Worm (Caenorhabditis elegans) whole organism, L4 larva: ENCODE data around the gene bcas-2.

Experiments used
- D1046.2 ChIP-seq: fragments of 200-800 bp; sonication (Bioruptor generic); IDR thresholded peaks from 2 replicates; pipeline ENCODE4 v1.3.6; 2022; ENCODE audit warnings: missing genetic modification characterization, missing compliant biosample characterization
- F26F4.8 ChIP-seq: fragments of 200-800 bp; sonication (Bioruptor generic); conservative IDR thresholded peaks from 2 replicates; pipeline ENCODE4 v1.3.6; 2022; ENCODE audit warnings: missing genetic modification characterization, missing compliant biosample characterization
- F49E8.2 ChIP-seq: sonication (generic microtip); optimal IDR thresholded peaks from 2 replicates; lab custom pipeline; 2016; ENCODE audit warnings: missing compliant biosample characterization, mild to moderate bottlenecking, missing genetic modification characterization, borderline replicate concordance
- T20F7.1 ChIP-seq: fragments of 200-800 bp; sonication (Bioruptor generic); optimal IDR thresholded peaks from 2 replicates; lab custom pipeline; 2018; ENCODE audit warnings: mild to moderate bottlenecking, missing genetic modification characterization, missing compliant biosample characterization
- Y48G9A.11 ChIP-seq: fragments of 200-800 bp; sonication (Bioruptor generic); IDR thresholded peaks from 2 replicates; pipeline ENCODE4 v1.3.6; 2022; ENCODE audit warnings: missing genetic modification reagents, missing genetic modification characterization, missing compliant biosample characterization
- Y75B8A.6 ChIP-seq: fragments of 200-800 bp; sonication (Bioruptor generic); IDR thresholded peaks from 2 replicates; pipeline ENCODE4 v1.3.6; 2022; ENCODE audit warnings: missing genetic modification reagents, missing genetic modification characterization, missing compliant biosample characterization
- aly-2 ChIP-seq: sonication (generic microtip); optimal IDR thresholded peaks from 2 replicates; lab custom pipeline; 2018; ENCODE audit warnings: missing biosample characterization, missing genetic modification characterization
- ama-1 ChIP-seq: fragments of 150-350 bp; optimal IDR thresholded peaks from 2 replicates; lab custom pipeline; 2014; ENCODE audit warnings: inconsistent platforms, mixed read lengths
- ceh-20 ChIP-seq: fragments of 200-800 bp; sonication (Bioruptor generic); IDR thresholded peaks from 2 replicates; pipeline ENCODE4 v1.3.6; 2022; ENCODE audit warnings: missing genetic modification reagents, missing genetic modification characterization, missing compliant biosample characterization
- cey-2 ChIP-seq: sonication (generic microtip); optimal IDR thresholded peaks from 3 replicates; lab custom pipeline; 2017; ENCODE audit warnings: missing genetic modification characterization, mild to moderate bottlenecking, missing compliant biosample characterization, antibody characterized with exemption, borderline replicate concordance; ENCODE audit not compliant: insufficient read depth
- ctbp-1 ChIP-seq: fragments of 200-800 bp; sonication (Bioruptor generic); IDR thresholded peaks from 2 replicates; pipeline ENCODE4 v1.3.6; 2022; ENCODE audit warnings: missing genetic modification reagents, missing genetic modification characterization, missing compliant biosample characterization
- daf-16 ChIP-seq, 3 experiments: sonication (generic microtip); optimal IDR thresholded peaks; 2 replicates each; lab custom pipeline; 2016 to 2017; ENCODE audit warnings: missing genetic modification characterization in 3 of 3, missing genetic modification reagents in 3 of 3, mild to moderate bottlenecking in 2 of 3, missing compliant biosample characterization in 2 of 3, missing biosample characterization in 1 of 3, moderate library complexity in 1 of 3
- daf-19 ChIP-seq: fragments of 200-800 bp; sonication (Bioruptor generic); conservative IDR thresholded peaks from 2 replicates; pipeline ENCODE4 v1.3.6; 2022; ENCODE audit warnings: missing genetic modification characterization, missing compliant biosample characterization
- daf-8 ChIP-seq: fragments of 200-800 bp; sonication (Bioruptor generic); IDR thresholded peaks from 2 replicates; pipeline ENCODE4 v1.3.6; 2022; ENCODE audit warnings: missing genetic modification characterization, missing compliant biosample characterization
- dmd-9 ChIP-seq: fragments of 200-800 bp; sonication (Bioruptor generic); IDR thresholded peaks from 2 replicates; pipeline ENCODE4 v1.3.6; 2022; ENCODE audit warnings: missing genetic modification reagents, missing genetic modification characterization, missing compliant biosample characterization
- duxl-1 ChIP-seq: sonication (generic microtip); optimal IDR thresholded peaks from 2 replicates; lab custom pipeline; 2016; ENCODE audit warnings: mild to moderate bottlenecking, missing genetic modification characterization, moderate library complexity, missing compliant biosample characterization; ENCODE audit not compliant: poor library complexity
- dve-1 ChIP-seq: sonication (generic microtip); optimal IDR thresholded peaks from 2 replicates; lab custom pipeline; 2017; ENCODE audit warnings: antibody characterized with exemption, mild to moderate bottlenecking, missing genetic modification characterization, missing compliant biosample characterization; ENCODE audit not compliant: insufficient read depth
- egl-27 ChIP-seq: sonication (generic microtip); optimal IDR thresholded peaks from 3 replicates; lab custom pipeline; 2017; ENCODE audit warnings: missing biosample characterization, missing genetic modification reagents, missing genetic modification characterization
- gei-8 ChIP-seq: fragments of 200-800 bp; sonication (Bioruptor generic); optimal IDR thresholded peaks from 2 replicates; lab custom pipeline; 2018; ENCODE audit warnings: mild to moderate bottlenecking, missing genetic modification characterization, missing compliant biosample characterization
- hlh-11 ChIP-seq: fragments of 200-800 bp; sonication (Bioruptor generic); optimal IDR thresholded peaks from 2 replicates; lab custom pipeline; 2018; ENCODE audit warnings: mild to moderate bottlenecking, missing genetic modification characterization, missing compliant biosample characterization
- hmg-1.1 ChIP-seq: fragments of 200-800 bp; sonication (Bioruptor generic); IDR thresholded peaks from 2 replicates; pipeline ENCODE4 v1.3.6; 2022; ENCODE audit warnings: missing genetic modification reagents, missing genetic modification characterization, missing compliant biosample characterization
- jun-1 ChIP-seq: fragments of 150-350 bp; optimal IDR thresholded peaks from 2 replicates; lab custom pipeline; 2014; ENCODE audit warnings: missing biosample characterization, missing genetic modification reagents, missing genetic modification characterization
- lim-7 ChIP-seq: fragments of 200-800 bp; sonication (Bioruptor generic); IDR thresholded peaks from 2 replicates; pipeline ENCODE4 v1.3.6; 2022; ENCODE audit warnings: missing genetic modification characterization, missing compliant biosample characterization
- lin-13 ChIP-seq: fragments of 150-350 bp; optimal IDR thresholded peaks from 2 replicates; lab custom pipeline; 2014; ENCODE audit warnings: missing biosample characterization, missing genetic modification reagents, missing genetic modification characterization
- lin-38 ChIP-seq: fragments of 200-800 bp; sonication (Bioruptor generic); IDR thresholded peaks from 2 replicates; pipeline ENCODE4 v1.3.6; 2022; ENCODE audit warnings: missing genetic modification reagents, missing genetic modification characterization, missing compliant biosample characterization
- lin-39 ChIP-seq: fragments of 150-350 bp; optimal IDR thresholded peaks from 2 replicates; lab custom pipeline; 2014; ENCODE audit warnings: missing biosample characterization, missing genetic modification reagents, missing genetic modification characterization
- lir-3 ChIP-seq: sonication (generic microtip); optimal IDR thresholded peaks from 2 replicates; lab custom pipeline; 2016; ENCODE audit warnings: mild to moderate bottlenecking, missing genetic modification characterization, missing compliant biosample characterization
- lsy-2 ChIP-seq, 2 experiments: fragments of 150-350 bp in 1 of 2; sonication (generic microtip) in 1 of 2; optimal IDR thresholded peaks; 2 replicates each; lab custom pipeline; 2014 to 2017; ENCODE audit warnings: missing biosample characterization in 2 of 2, missing genetic modification characterization in 2 of 2
- mdl-1 ChIP-seq, 2 experiments: fragments of 150-350 bp in 1 of 2; sonication (generic microtip) in 1 of 2; optimal IDR thresholded peaks; 2 replicates each; lab custom pipeline; 2014 to 2017; ENCODE audit warnings: missing biosample characterization in 2 of 2, missing genetic modification characterization in 2 of 2
- mep-1 ChIP-seq: fragments of 150-350 bp; sonication (generic microtip); optimal IDR thresholded peaks from 3 replicates; lab custom pipeline; 2014; ENCODE audit warnings: missing biosample characterization, missing genetic modification characterization
- mxl-3 ChIP-seq: fragments of 200-800 bp; sonication (Bioruptor generic); optimal IDR thresholded peaks from 2 replicates; lab custom pipeline; 2018; ENCODE audit warnings: mild to moderate bottlenecking, missing genetic modification characterization, missing compliant biosample characterization
- nhr-11 ChIP-seq: fragments of 150-350 bp; optimal IDR thresholded peaks from 2 replicates; lab custom pipeline; 2014; ENCODE audit warnings: missing biosample characterization, missing genetic modification characterization
- nhr-237 ChIP-seq: sonication (generic microtip); optimal IDR thresholded peaks from 2 replicates; lab custom pipeline; 2017; ENCODE audit warnings: missing biosample characterization, missing genetic modification characterization
- nhr-25 ChIP-seq: sonication (generic microtip); optimal IDR thresholded peaks from 2 replicates; lab custom pipeline; 2017; ENCODE audit warnings: missing genetic modification characterization, mild to moderate bottlenecking, missing compliant biosample characterization, antibody characterized with exemption, moderate library complexity, borderline replicate concordance; ENCODE audit not compliant: insufficient read depth
- nhr-28 ChIP-seq: fragments of 150-350 bp; optimal IDR thresholded peaks from 2 replicates; lab custom pipeline; 2014; ENCODE audit warnings: missing biosample characterization, missing genetic modification characterization
- nhr-48 ChIP-seq: sonication (generic microtip); optimal IDR thresholded peaks from 2 replicates; lab custom pipeline; 2016; ENCODE audit warnings: mild to moderate bottlenecking, missing genetic modification characterization, missing compliant biosample characterization
- nhr-6 ChIP-seq: fragments of 150-350 bp; optimal IDR thresholded peaks from 2 replicates; lab custom pipeline; 2014; ENCODE audit warnings: missing biosample characterization, missing genetic modification characterization
- nhr-77 ChIP-seq: fragments of 150-350 bp; optimal IDR thresholded peaks from 2 replicates; lab custom pipeline; 2014; ENCODE audit warnings: missing biosample characterization, missing genetic modification characterization
- php-3 ChIP-seq: fragments of 200-800 bp; sonication (Bioruptor generic); IDR thresholded peaks from 2 replicates; pipeline ENCODE4 v1.3.6; 2022; ENCODE audit warnings: missing genetic modification reagents, missing genetic modification characterization, missing compliant biosample characterization
- sdz-12 ChIP-seq: fragments of 200-800 bp; sonication (Bioruptor generic); optimal IDR thresholded peaks from 2 replicates; lab custom pipeline; 2018; ENCODE audit warnings: mild to moderate bottlenecking, missing genetic modification characterization, missing compliant biosample characterization
- spr-3 ChIP-seq: fragments of 200-800 bp; sonication (Bioruptor generic); optimal IDR thresholded peaks from 2 replicates; lab custom pipeline; 2018; ENCODE audit warnings: mild to moderate bottlenecking, missing genetic modification characterization, missing compliant biosample characterization
- unc-130 ChIP-seq: sonication (generic microtip); optimal IDR thresholded peaks from 2 replicates; lab custom pipeline; 2016; ENCODE audit warnings: missing genetic modification reagents, missing genetic modification characterization, missing compliant biosample characterization
- unc-62 ChIP-seq, 3 experiments: fragments of 150-350 bp in 1 of 3; sonication (generic microtip); optimal IDR thresholded peaks in 2 of 3; peaks in 1 of 3; 1 replicate in 1 of 3; 2 replicates in 2 of 3; lab custom pipeline; 2014 to 2017; ENCODE audit warnings: missing biosample characterization in 3 of 3, missing genetic modification characterization in 3 of 3, missing genetic modification reagents in 3 of 3, missing genotype in 1 of 3
- ztf-7 ChIP-seq: fragments of 150-350 bp; optimal IDR thresholded peaks from 2 replicates; lab custom pipeline; 2014; ENCODE audit warnings: missing biosample characterization, missing genetic modification characterization

Gene bcas-2

DNA sequence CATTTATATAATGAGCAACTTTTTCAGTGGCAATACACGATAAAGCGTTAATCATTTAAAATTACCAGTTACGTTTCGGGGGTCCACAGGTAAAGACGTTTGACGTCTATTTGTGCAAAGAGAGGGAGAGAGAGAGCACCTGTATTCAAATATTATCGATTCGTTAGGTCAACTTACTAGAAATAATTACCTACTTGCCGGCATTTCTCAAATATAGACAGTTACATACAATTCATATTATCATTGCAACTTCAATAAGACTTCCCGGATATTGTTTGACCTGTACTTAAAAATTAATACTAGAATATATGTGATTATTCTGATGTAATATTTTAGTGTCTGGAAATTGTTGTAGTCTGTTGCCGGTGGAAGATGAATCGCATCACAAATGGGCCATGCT is 40.3 kb upstream of the bcas-2 start, which contains the start of gene gadr-3:
Gene gadr-3 (minus strand): TSS at position 101 of the 400 bp plus-strand sequence.
- TF ChIP-seq sdz-12 (GFP tag; lab: Kevin White, UChicago) (no peak), ceh-20 (GFP tag; lab: Robert Waterston, UW) (no peak), unc-62 (GFP tag; optimal IDR thresholded peaks at IDR 0.05 in 1 of 2; lab: Kevin White, UChicago) (peak in 1 of 2 experiments; percentile 46), unc-62 (tag; optimal IDR thresholded peaks at IDR 0.05; lab: Kevin White, UChicago) (no peak), lir-3 (no peak), jun-1 (tag; lab: Kevin White, UChicago) (no peak), gei-8 (GFP tag; lab: Kevin White, UChicago) (no peak), F26F4.8 (GFP tag; lab: Robert Waterston, UW) (no peak), spr-3 (GFP tag; lab: Kevin White, UChicago) (no peak)

DNA sequence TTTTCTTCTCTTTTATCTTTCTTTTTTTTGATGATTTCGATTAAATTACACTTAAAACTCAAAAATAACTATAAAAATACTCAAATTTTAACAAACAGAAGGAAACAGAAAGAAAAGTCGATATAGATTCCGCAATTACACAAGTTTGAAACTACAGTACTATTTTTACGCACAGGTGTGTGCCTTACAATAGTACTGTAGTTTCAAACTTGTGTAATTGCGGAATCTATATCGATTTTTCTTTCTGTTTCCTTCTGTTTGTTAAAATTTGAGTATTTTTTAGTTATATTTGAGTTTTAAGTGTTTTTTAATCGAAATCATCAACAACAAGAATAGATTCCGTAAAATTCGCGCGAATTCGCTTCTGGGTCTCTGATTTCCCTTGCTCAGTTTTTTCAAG is 37.4 kb upstream of the bcas-2 start:
- TF ChIP-seq lin-38 (GFP tag; lab: Robert Waterston, UW), result peak; percentile 46; the same call in 1 of the 2 replicates
- TF ChIP-seq cey-2, result no peak
- no peak for TF ChIP-seq duxl-1 (tag; lab: Kevin White, UChicago)
- TF ChIP-seq nhr-237 (tag; lab: Kevin White, UChicago), result no peak
- TF ChIP-seq Y48G9A.11 (GFP tag; lab: Robert Waterston, UW), result peak; percentile 45; the same call in 1 of the 2 replicates
- no peak for TF ChIP-seq mep-1
- TF ChIP-seq mxl-3 (GFP tag; lab: Kevin White, UChicago), result no peak
- TF ChIP-seq daf-8 (GFP tag; lab: Robert Waterston, UW), result no peak
- TF ChIP-seq mdl-1 (tag; optimal IDR thresholded peaks at IDR 0.05; lab: Kevin White, UChicago), result no peak
- no peak for TF ChIP-seq Y75B8A.6 (GFP tag; lab: Robert Waterston, UW)
- no peak for TF ChIP-seq dmd-9 (GFP tag; lab: Robert Waterston, UW)

DNA sequence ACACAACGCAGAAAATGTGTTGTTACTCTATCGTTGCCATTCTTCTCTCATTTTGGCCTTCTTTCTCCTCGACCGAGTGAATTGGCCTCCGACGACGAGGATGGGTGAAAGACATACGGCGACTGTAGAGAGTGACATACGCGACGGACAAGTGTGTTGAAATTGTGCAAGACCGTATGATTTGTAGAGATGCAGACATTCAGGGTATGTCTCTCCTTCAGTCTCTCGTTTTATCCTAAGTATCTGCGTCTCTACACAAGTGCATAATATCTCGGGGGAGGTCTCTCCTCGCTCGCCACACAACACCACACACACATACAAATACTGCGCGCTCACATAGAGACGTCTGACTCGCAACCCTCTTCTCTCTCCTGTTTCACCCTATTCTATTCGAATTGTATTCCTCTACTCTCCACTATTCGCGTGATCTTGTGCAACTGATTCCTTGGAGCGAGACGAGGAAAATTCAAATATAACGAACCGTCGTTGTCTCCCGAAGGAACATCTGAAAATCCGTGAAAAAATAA is 34.5 kb upstream of the bcas-2 start, which contains the start of gene hmg-1.2:
Gene hmg-1.2 (plus strand): TSS at position 311 of the 527 bp plus-strand sequence.
- TF ChIP-seq nhr-48 (tag; lab: Kevin White, UChicago) (peak; percentile 68), ctbp-1 (peak; percentile 63; the same call in 1 of the 2 replicates), gei-8 (GFP tag; lab: Kevin White, UChicago) (peak; percentile 30), jun-1 (tag; lab: Kevin White, UChicago) (peak; percentile 60), D1046.2 (GFP tag; lab: Robert Waterston, UW) (no peak), mxl-3 (GFP tag; lab: Kevin White, UChicago) (peak; percentile 74), nhr-237 (tag; lab: Kevin White, UChicago) (no peak), aly-2 (tag; lab: Kevin White, UChicago) (no peak), mdl-1 (tag; optimal IDR thresholded peaks at IDR 0.05; lab: Kevin White, UChicago) (peak; percentile 83 to 87), daf-16 (GFP tag; optimal IDR thresholded peaks at IDR 0.05; lab: Kevin White, UChicago) (peak; percentile 66 to 81), daf-16 (tag; optimal IDR thresholded peaks at IDR 0.05; lab: Kevin White, UChicago) (peak; percentile 67), T20F7.1 (GFP tag; lab: Kevin White, UChicago) (peak; percentile 59), egl-27 (no peak), lin-39 (tag; lab: Kevin White, UChicago) (no peak), lim-7 (GFP tag; lab: Robert Waterston, UW) (no peak), F49E8.2 (tag; lab: Kevin White, UChicago) (no peak), hmg-1.1 (GFP tag; lab: Robert Waterston, UW) (peak; percentile 92), hlh-11 (tag; lab: Kevin White, UChicago) (peak; percentile 97), nhr-77 (peak; percentile 47), lin-13 (GFP tag; lab: Kevin White, UChicago) (peak; percentile 56), nhr-25 (tag; lab: Kevin White, UChicago) (peak; percentile 7), daf-19 (GFP tag; lab: Robert Waterston, UW) (0 out of 2 replicates have a peak, but pooled peaks have one; percentile 66), unc-130 (GFP tag; lab: Kevin White, UChicago) (no peak), ztf-7 (peak; percentile 16), mep-1 (peak; percentile 84), nhr-6 (tag; lab: Kevin White, UChicago) (peak; percentile 39), nhr-28 (tag; lab: Kevin White, UChicago) (peak; percentile 88), php-3 (GFP tag; lab: Robert Waterston, UW) (0 out of 2 replicates have a peak, but pooled peaks have one; percentile 11), lsy-2 (tag; optimal IDR thresholded peaks at IDR 0.05; lab: Kevin White, UChicago) (peak; percentile 54 to 83), unc-62 (GFP tag; optimal IDR thresholded peaks at IDR 0.05 in 1 of 2; lab: Kevin White, UChicago) (peak in 1 of 2 experiments; percentile 99), unc-62 (tag; optimal IDR thresholded peaks at IDR 0.05; lab: Kevin White, UChicago) (no peak), ama-1 (lab: Kevin White, UChicago) (peak; percentile 67), dve-1 (tag; lab: Kevin White, UChicago) (peak; percentile 84), nhr-11 (tag; lab: Kevin White, UChicago) (peak; percentile 77)
